Worm (Caenorhabditis elegans) whole organism, L1 larva: ENCODE data around the gene cyp-33C11.

Source experiments
- C04F5.9 ChIP-seq: sonication (generic microtip); optimal IDR thresholded peaks from 2 replicates; lab custom pipeline; 2016; ENCODE audit warnings: missing genetic modification characterization, missing compliant biosample characterization
- aha-1 ChIP-seq: fragments of 150-350 bp; optimal IDR thresholded peaks from 2 replicates; lab custom pipeline; 2014; ENCODE audit warnings: missing biosample characterization, missing genetic modification characterization
- aly-2 ChIP-seq: fragments of 150-350 bp; optimal IDR thresholded peaks from 2 replicates; lab custom pipeline; 2014; ENCODE audit warnings: missing biosample characterization, missing genetic modification characterization
- blmp-1 ChIP-seq: fragments of 150-350 bp; optimal IDR thresholded peaks from 2 replicates; lab custom pipeline; 2014; ENCODE audit warnings: missing biosample characterization, missing genetic modification characterization
- ceh-90 ChIP-seq: sonication (generic microtip); optimal IDR thresholded peaks from 2 replicates; lab custom pipeline; 2016; ENCODE audit warnings: missing genetic modification characterization, missing compliant biosample characterization
- dpl-1 ChIP-seq, 3 experiments: fragments of 150-350 bp in 2 of 3; sonication (generic microtip) in 1 of 3; optimal IDR thresholded peaks; 2 replicates each; lab custom pipeline; 2014 to 2017; ENCODE audit warnings: missing biosample characterization in 3 of 3, missing genetic modification characterization in 3 of 3, missing genetic modification reagents in 3 of 3
- egl-13 ChIP-seq: sonication (generic microtip); optimal IDR thresholded peaks from 2 replicates; lab custom pipeline; 2016; ENCODE audit warnings: missing genotype, missing genetic modification reagents, missing genetic modification characterization, missing compliant biosample characterization
- ets-5 ChIP-seq: fragments of 200-800 bp; sonication (Bioruptor generic); IDR thresholded peaks from 2 replicates; pipeline ENCODE4 v1.3.6; 2022; ENCODE audit warnings: missing genetic modification characterization, missing compliant biosample characterization
- fkh-10 ChIP-seq: sonication (generic microtip); optimal IDR thresholded peaks from 2 replicates; lab custom pipeline; 2017; ENCODE audit warnings: missing biosample characterization, missing genetic modification reagents, missing genetic modification characterization
- grh-1 ChIP-seq: fragments of 200-800 bp; sonication (Bioruptor generic); IDR thresholded peaks from 2 replicates; pipeline ENCODE4 v1.3.6; 2022; ENCODE audit warnings: missing genetic modification reagents, missing genetic modification characterization, missing compliant biosample characterization
- hlh-17 ChIP-seq: fragments of 200-800 bp; sonication (Bioruptor generic); optimal IDR thresholded peaks from 2 replicates; lab custom pipeline; 2018; ENCODE audit warnings: missing genetic modification characterization, mild to moderate bottlenecking, missing compliant biosample characterization, moderate library complexity, borderline replicate concordance
- hlh-4 ChIP-seq: sonication (generic microtip); optimal IDR thresholded peaks from 2 replicates; lab custom pipeline; 2016; ENCODE audit warnings: mild to moderate bottlenecking, missing genetic modification characterization, missing compliant biosample characterization
- hpl-2 ChIP-seq: fragments of 150-350 bp; optimal IDR thresholded peaks from 2 replicates; lab custom pipeline; 2014; ENCODE audit warnings: missing biosample characterization, missing genetic modification reagents, missing genetic modification characterization
- irx-1 ChIP-seq: sonication (generic microtip); optimal IDR thresholded peaks from 2 replicates; lab custom pipeline; 2016; ENCODE audit warnings: missing genetic modification characterization, missing compliant biosample characterization
- isw-1 ChIP-seq: fragments of 200-800 bp; sonication (Bioruptor generic); IDR thresholded peaks from 2 replicates; pipeline ENCODE4 v1.3.6; 2022; ENCODE audit warnings: missing genetic modification characterization, missing compliant biosample characterization
- lin-13 ChIP-seq: fragments of 150-350 bp; optimal IDR thresholded peaks from 2 replicates; lab custom pipeline; 2014; ENCODE audit warnings: missing biosample characterization, missing genetic modification reagents, missing genetic modification characterization
- lin-15B ChIP-seq: fragments of 150-350 bp; sonication (generic microtip); optimal IDR thresholded peaks from 3 replicates; lab custom pipeline; 2014; ENCODE audit warnings: missing biosample characterization, missing genetic modification characterization
- lin-39 ChIP-seq: fragments of 150-350 bp; optimal IDR thresholded peaks from 2 replicates; lab custom pipeline; 2014; ENCODE audit warnings: missing biosample characterization, missing genetic modification reagents, missing genetic modification characterization
- mab-9 ChIP-seq: fragments of 200-800 bp; sonication (Bioruptor generic); IDR thresholded peaks from 2 replicates; pipeline ENCODE4 v1.3.6; 2022; ENCODE audit warnings: missing genetic modification reagents, missing genetic modification characterization, missing compliant biosample characterization
- mdl-1 ChIP-seq, 2 experiments: fragments of 150-350 bp; optimal IDR thresholded peaks; 2 replicates each; lab custom pipeline; 2014 to 2017; ENCODE audit warnings: missing biosample characterization in 2 of 2, missing genetic modification characterization in 2 of 2, inconsistent platforms in 1 of 2
- mef-2 ChIP-seq: fragments of 150-350 bp; optimal IDR thresholded peaks from 2 replicates; lab custom pipeline; 2014; ENCODE audit warnings: missing biosample characterization, missing genetic modification characterization
- nhr-12 ChIP-seq: sonication (generic microtip); optimal IDR thresholded peaks from 2 replicates; lab custom pipeline; 2017; ENCODE audit warnings: missing biosample characterization, missing genetic modification characterization
- nhr-19 ChIP-seq: fragments of 200-800 bp; sonication (Bioruptor generic); conservative IDR thresholded peaks from 2 replicates; pipeline ENCODE4 v1.3.6; 2022; ENCODE audit warnings: missing genetic modification characterization, missing compliant biosample characterization
- nhr-20 ChIP-seq: sonication (generic microtip); optimal IDR thresholded peaks from 2 replicates; lab custom pipeline; 2016; ENCODE audit warnings: mild to moderate bottlenecking, missing genetic modification characterization, missing compliant biosample characterization
- nhr-28 ChIP-seq: fragments of 150-350 bp; optimal IDR thresholded peaks from 2 replicates; lab custom pipeline; 2014; ENCODE audit warnings: missing biosample characterization, missing genetic modification characterization
- nhr-47 ChIP-seq: sonication (generic microtip); optimal IDR thresholded peaks from 2 replicates; lab custom pipeline; 2016; ENCODE audit warnings: mild to moderate bottlenecking, missing genetic modification characterization, moderate library complexity, missing compliant biosample characterization
- nhr-71 ChIP-seq: sonication (generic microtip); optimal IDR thresholded peaks from 2 replicates; lab custom pipeline; 2016; ENCODE audit warnings: mild to moderate bottlenecking, missing genetic modification characterization, moderate library complexity, missing compliant biosample characterization
- pag-3 ChIP-seq: sonication (generic microtip); optimal IDR thresholded peaks from 2 replicates; lab custom pipeline; 2017; ENCODE audit warnings: missing genetic modification characterization, mild to moderate bottlenecking, missing compliant biosample characterization, antibody characterized with exemption, borderline replicate concordance; ENCODE audit not compliant: insufficient read depth
- pax-3 ChIP-seq: fragments of 200-800 bp; sonication (Bioruptor generic); optimal IDR thresholded peaks from 2 replicates; lab custom pipeline; 2018; ENCODE audit warnings: mild to moderate bottlenecking, missing genetic modification characterization, moderate library complexity, missing compliant biosample characterization
- sox-4 ChIP-seq: sonication (generic microtip); optimal IDR thresholded peaks from 2 replicates; lab custom pipeline; 2016; ENCODE audit warnings: missing genetic modification characterization, missing compliant biosample characterization
- sup-37 ChIP-seq: fragments of 200-800 bp; sonication (Bioruptor generic); optimal IDR thresholded peaks from 2 replicates; lab custom pipeline; 2018; ENCODE audit warnings: mild to moderate bottlenecking, missing genetic modification characterization, missing compliant biosample characterization
- swsn-7 ChIP-seq: sonication (generic microtip); optimal IDR thresholded peaks from 2 replicates; lab custom pipeline; 2016; ENCODE audit warnings: missing genetic modification characterization, missing compliant biosample characterization
- unc-30 ChIP-seq: sonication (generic microtip); optimal IDR thresholded peaks from 2 replicates; lab custom pipeline; 2017; ENCODE audit warnings: missing biosample characterization, missing genetic modification characterization
- zag-1 ChIP-seq: fragments of 150-350 bp; optimal IDR thresholded peaks from 2 replicates; lab custom pipeline; 2014; ENCODE audit warnings: missing biosample characterization, missing genetic modification characterization
- zip-4 ChIP-seq: fragments of 200-800 bp; sonication (Bioruptor generic); optimal IDR thresholded peaks from 2 replicates; lab custom pipeline; 2018; ENCODE audit warnings: mild to moderate bottlenecking, missing genetic modification characterization, moderate library complexity, missing compliant biosample characterization
- ztf-11 ChIP-seq, 2 experiments: sonication (generic microtip); optimal IDR thresholded peaks; 2 replicates each; lab custom pipeline; 2016 to 2017; ENCODE audit warnings: missing genetic modification characterization in 2 of 2, missing biosample characterization in 1 of 2, missing compliant biosample characterization in 1 of 2

cyp-33C11 gene

ce11 chrV:712882-713281 is at the start of gene cyp-33C11:
Gene cyp-33C11, minus strand, starts transcription at chrV:712982.
- TF ChIP-seq ceh-90 (tag; lab: Kevin White, UChicago) (no peak), lin-15B (tag; lab: Kevin White, UChicago) (no peak)
- TF ChIP-seq, all 84 proteins: peak for 0

- TF ChIP-seq zag-1: no peak
- TF ChIP-seq fkh-10 (GFP tag; lab: Kevin White, UChicago): no peak
- TF ChIP-seq sup-37 (GFP tag; lab: Kevin White, UChicago): no peak
- no peak for TF ChIP-seq pag-3 (tag; lab: Kevin White, UChicago)
- TF ChIP-seq irx-1 (tag; lab: Kevin White, UChicago): no peak
- no peak for TF ChIP-seq hlh-17 (GFP tag; lab: Kevin White, UChicago)
- TF ChIP-seq nhr-28: no peak
- no peak for TF ChIP-seq nhr-20
- TF ChIP-seq hlh-4: no peak
- no peak for TF ChIP-seq zip-4
- TF ChIP-seq nhr-71 (tag; lab: Kevin White, UChicago): no peak
- TF ChIP-seq mdl-1 (tag; optimal IDR thresholded peaks at IDR 0.05; lab: Kevin White, UChicago): no peak
- TF ChIP-seq mef-2 (tag; lab: Kevin White, UChicago): no peak
- TF ChIP-seq C04F5.9: no peak
- TF ChIP-seq nhr-19 (GFP tag; lab: Robert Waterston, UW): no peak
- no peak for TF ChIP-seq isw-1 (GFP tag; lab: Robert Waterston, UW)
- no peak for TF ChIP-seq grh-1
- TF ChIP-seq mab-9 (GFP tag; lab: Robert Waterston, UW): no peak
- no peak for TF ChIP-seq pax-3 (tag; lab: Kevin White, UChicago)
Observed at ce11 chrV:762340-762739, 49.6 kb upstream of the cyp-33C11 start, which contains the start of gene srp-2. Gene srp-2, plus strand, starts transcription at chrV:762640.

- no peak for TF ChIP-seq dpl-1 (GFP tag; optimal IDR thresholded peaks at IDR 0.05; lab: Kevin White, UChicago)
- TF ChIP-seq nhr-28: no peak
- TF ChIP-seq aha-1: no peak
- TF ChIP-seq pag-3 (tag; lab: Kevin White, UChicago): no peak
- no peak for TF ChIP-seq lin-13 (GFP tag; lab: Kevin White, UChicago)
Observed at ce11 chrV:761882-762281, 49.1 kb upstream of the cyp-33C11 start, which contains the start of gene C05E4.12. Gene C05E4.12, minus strand, starts transcription at chrV:761982.

- TF ChIP-seq sox-4 (tag; lab: Kevin White, UChicago): no peak
- no peak for TF ChIP-seq nhr-12
- no peak for TF ChIP-seq hpl-2
- TF ChIP-seq isw-1 (GFP tag; lab: Robert Waterston, UW): no peak
- no peak for TF ChIP-seq blmp-1
Observed at ce11 chrV:761235-761634, 48.5 kb upstream of the cyp-33C11 start, which contains the start of gene C05E4.15. Gene C05E4.15, minus strand, starts transcription at chrV:761335.

- TF ChIP-seq lin-13 (GFP tag; lab: Kevin White, UChicago) (no peak), hlh-17 (GFP tag; lab: Kevin White, UChicago) (no peak), ztf-11 (tag; optimal IDR thresholded peaks at IDR 0.05; lab: Kevin White, UChicago) (no peak), nhr-47 (no peak), aly-2 (no peak), egl-13 (tag; lab: Kevin White, UChicago) (no peak), unc-30 (tag; lab: Kevin White, UChicago) (no peak), ets-5 (GFP tag; lab: Robert Waterston, UW) (no peak), sup-37 (GFP tag; lab: Kevin White, UChicago) (no peak), lin-39 (no peak), swsn-7 (no peak)
- TF ChIP-seq, all 84 proteins: peak for 0
Observed at ce11 chrV:756169-756568, 43.4 kb upstream of the cyp-33C11 start, which contains the start of gene str-20. Gene str-20, plus strand, starts transcription at chrV:756469.
